Worm (Caenorhabditis elegans) whole organism, dauer: ENCODE measurements around the gene H39E23.3.

ENCODE experiments used
- unc-62 ChIP-seq: sonication (generic microtip); optimal IDR thresholded peaks from 2 replicates; lab custom pipeline; 2017; ENCODE audit warnings: missing biosample characterization, missing genetic modification reagents, missing genetic modification characterization

The H39E23.3 gene

ce11 chrV:14107511-14107910 is at the start of gene H39E23.3:
H39E23.3 (plus strand) TSS chrV:14107811.
- TF ChIP-seq unc-62 (GFP tag; lab: Kevin White, UChicago) = no peak

ce11 chrV:14063980-14064379 is 43.6 kb upstream of the H39E23.3 start:
- TF ChIP-seq unc-62 (GFP tag; lab: Kevin White, UChicago) = no peak

ce11 chrV:14064422-14064821 is 43.2 kb upstream of the H39E23.3 start, which contains the start of gene D1086.21:
D1086.21 (plus strand) TSS chrV:14064722.
- TF ChIP-seq unc-62 (GFP tag; lab: Kevin White, UChicago) = no peak

- TF ChIP-seq unc-62 (GFP tag; lab: Kevin White, UChicago) = no peak
Measured at ce11 chrV:14067816-14068296, 39.8 kb upstream of the H39E23.3 start, which contains the start of gene D1086.17. D1086.17 (plus strand) TSS chrV:14067866.

ce11 chrV:14069899-14070298 is 37.7 kb upstream of the H39E23.3 start:
- no peak for TF ChIP-seq unc-62 (GFP tag; lab: Kevin White, UChicago)

- TF ChIP-seq unc-62 (GFP tag; lab: Kevin White, UChicago) = no peak
Measured at ce11 chrV:14074160-14074559, 33.5 kb upstream of the H39E23.3 start, which contains the start of gene D1086.11. D1086.11 (plus strand) TSS chrV:14074460.

- no peak for TF ChIP-seq unc-62 (GFP tag; lab: Kevin White, UChicago)
Measured at ce11 chrV:14079501-14079900, 28.1 kb upstream of the H39E23.3 start, which contains the start of gene D1086.6. D1086.6 (plus strand) TSS chrV:14079801.

ce11 chrV:14082453-14082852 is 25.2 kb upstream of the H39E23.3 start, which contains the start of gene D1086.10:
D1086.10 (plus strand) TSS chrV:14082753.
- no peak for TF ChIP-seq unc-62 (GFP tag; lab: Kevin White, UChicago)

ce11 chrV:14083970-14084369 is 23.6 kb upstream of the H39E23.3 start, which contains the start of gene D1086.7:
D1086.7 (plus strand) TSS chrV:14084270.
- no peak for TF ChIP-seq unc-62 (GFP tag; lab: Kevin White, UChicago)

ce11 chrV:14085589-14085988 is 22.0 kb upstream of the H39E23.3 start, which contains the start of gene D1086.18:
D1086.18 (plus strand) TSS chrV:14085889.
- no peak for TF ChIP-seq unc-62 (GFP tag; lab: Kevin White, UChicago)

ce11 chrV:14088051-14088450 is 19.6 kb upstream of the H39E23.3 start, which contains the start of gene D1086.19:
D1086.19 (plus strand) TSS chrV:14088351.
- no peak for TF ChIP-seq unc-62 (GFP tag; lab: Kevin White, UChicago)

ce11 chrV:14090309-14090967 is 17.2 kb upstream of the H39E23.3 start, which contains the start of the genes D1086.5 and him-5:
D1086.5 (minus strand) TSS chrV:14090359.
him-5 (plus strand) TSS chrV:14090426.
- TF ChIP-seq unc-62 (GFP tag; lab: Kevin White, UChicago) = no peak

- TF ChIP-seq unc-62 (GFP tag; lab: Kevin White, UChicago) = no peak
Measured at ce11 chrV:14092403-14092802, 15.2 kb upstream of the H39E23.3 start, which contains the start of gene D1086.3. D1086.3 (plus strand) TSS chrV:14092792.

- no peak for TF ChIP-seq unc-62 (GFP tag; lab: Kevin White, UChicago)
Measured at ce11 chrV:14093805-14094204, 13.8 kb upstream of the H39E23.3 start, which contains the start of gene D1086.8. D1086.8 (plus strand) TSS chrV:14094105.

ce11 chrV:14094546-14094945 is 13.1 kb upstream of the H39E23.3 start:
- no peak for TF ChIP-seq unc-62 (GFP tag; lab: Kevin White, UChicago)

- TF ChIP-seq unc-62 (GFP tag; lab: Kevin White, UChicago) = no peak
Measured at ce11 chrV:14094953-14095352, 12.7 kb upstream of the H39E23.3 start.
